Worm (Caenorhabditis elegans): ENCODE data around the gene rab-14.

The rab-14 gene

ce11 chrX:15593366-15593765 lies 13.1 kb downstream of the rab-14 start:
- TF ChIP-seq snpc-4 (tag; optimal IDR thresholded peaks at IDR 0.05), result no peak
- TF ChIP-seq aha-1 (tag), result peak; percentile 80
- TF ChIP-seq unc-62 (GFP tag; optimal IDR thresholded peaks at IDR 0.05 in 1 of 2), result peak in 1 of 2 experiments; percentile 62
- no peak for TF ChIP-seq unc-62 (tag; optimal IDR thresholded peaks at IDR 0.05)
- no peak for TF ChIP-seq hmg-1.1 (GFP tag; IDR thresholded peaks at IDR 0.05)
- TF ChIP-seq attf-4 (tag; optimal IDR thresholded peaks at IDR 0.05), result no peak
- no peak for TF ChIP-seq nhr-42 (GFP tag; IDR thresholded peaks at IDR 0.05)
- no peak for TF ChIP-seq aly-2 (tag; optimal IDR thresholded peaks at IDR 0.05)
- TF ChIP-seq Y75B8A.6 (GFP tag; IDR thresholded peaks at IDR 0.05), result no peak
- no peak for TF ChIP-seq skn-1 (tag; optimal IDR thresholded peaks at IDR 0.05)
- TF ChIP-seq dmd-8 (GFP tag; IDR thresholded peaks at IDR 0.05), result no peak

DNA sequence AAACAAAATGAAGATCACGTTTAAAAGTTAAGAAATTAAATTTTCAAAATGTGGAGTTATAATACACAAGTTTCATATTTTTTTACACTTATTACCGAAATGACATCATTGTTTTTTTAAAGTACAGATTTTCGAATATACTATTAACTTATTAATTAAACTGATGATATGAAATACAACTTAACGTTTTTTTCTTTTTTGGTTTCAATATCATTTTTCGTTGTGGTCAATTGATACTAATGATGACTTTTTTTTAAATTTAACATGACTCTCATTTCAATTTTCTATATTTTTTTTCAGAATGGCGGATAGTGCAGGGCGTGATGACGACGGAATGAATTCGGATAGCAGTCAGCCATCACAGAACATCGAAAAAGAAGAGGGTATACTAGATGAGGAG lies 15.4 kb downstream of the rab-14 start, which contains the start of gene usp-33:
Gene usp-33 (plus strand): TSS at position 301 of the 400 bp plus-strand sequence.
- TF ChIP-seq hlh-30 (tag; optimal IDR thresholded peaks at IDR 0.05; ENCODE audit: insufficient read depth) (no peak), aha-1 (tag) (peak; percentile 21)

DNA sequence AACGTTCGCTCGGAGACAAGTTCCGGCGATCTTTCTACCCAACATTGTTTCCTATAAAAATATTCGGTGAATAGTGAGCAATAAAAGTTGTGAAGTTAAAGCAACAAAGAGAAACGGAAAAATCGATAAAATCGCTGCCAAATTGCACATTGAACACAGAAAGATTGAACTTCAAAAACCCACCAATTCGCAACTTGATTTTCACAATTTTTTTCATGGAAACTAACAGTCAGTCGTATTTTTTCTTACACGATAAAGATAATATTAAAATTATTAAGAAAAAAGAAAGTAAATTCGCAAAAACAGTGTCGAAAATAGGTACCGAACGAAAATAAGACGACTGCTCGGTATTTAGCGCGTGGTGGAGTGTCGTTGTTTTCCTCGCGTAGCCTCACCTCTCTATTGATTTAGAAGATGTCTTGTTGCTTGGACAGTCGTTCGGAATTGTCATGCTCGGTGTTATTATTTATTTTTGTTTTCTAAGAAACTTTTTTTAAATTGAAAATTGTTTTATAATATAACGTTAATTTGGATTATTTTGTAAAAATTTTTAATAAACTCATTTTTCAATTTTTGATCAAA lies 16.0 kb downstream of the rab-14 start, which contains the start of gene gas-1:
Gene gas-1 (minus strand): TSS at position 51 of the 582 bp plus-strand sequence.
- TF ChIP-seq dmd-9 (GFP tag; IDR thresholded peaks at IDR 0.05), result no peak
- no peak for TF ChIP-seq egl-43 (GFP tag; IDR thresholded peaks at IDR 0.05)
- no peak for TF ChIP-seq lin-15B (tag; optimal IDR thresholded peaks at IDR 0.05)
- no peak for TF ChIP-seq T26A8.4 (GFP tag; IDR thresholded peaks at IDR 0.05)
- no peak for TF ChIP-seq Y48G9A.11 (GFP tag; IDR thresholded peaks at IDR 0.05)
- no peak for TF ChIP-seq rbr-2 (tag; optimal IDR thresholded peaks at IDR 0.05)
- TF ChIP-seq unc-39 (tag; optimal IDR thresholded peaks at IDR 0.05), result no peak
- TF ChIP-seq dmd-8 (GFP tag; IDR thresholded peaks at IDR 0.05), result no peak
- no peak for TF ChIP-seq nhr-10 (tag; optimal IDR thresholded peaks at IDR 0.05)
- TF ChIP-seq lin-39 (tag; optimal IDR thresholded peaks at IDR 0.05), result no peak
- TF ChIP-seq D1046.2 (GFP tag; IDR thresholded peaks at IDR 0.05), result no peak
- no peak for TF ChIP-seq fos-1 (tag; optimal IDR thresholded peaks at IDR 0.05)
- TF ChIP-seq hlh-11 (tag; optimal IDR thresholded peaks at IDR 0.05), result no peak
- no peak for TF ChIP-seq nhr-48 (tag; optimal IDR thresholded peaks at IDR 0.05)
- no peak for TF ChIP-seq tag-97 (GFP tag; IDR thresholded peaks at IDR 0.05)
- TF ChIP-seq F37D6.2 (tag; optimal IDR thresholded peaks at IDR 0.05), result no peak
- no peak for TF ChIP-seq tra-1 (GFP tag; IDR thresholded peaks at IDR 0.05)
- no peak for TF ChIP-seq ztf-11 (tag; optimal IDR thresholded peaks at IDR 0.05)
- TF ChIP-seq nhr-28 (tag; optimal IDR thresholded peaks at IDR 0.05), result no peak
- no peak for TF ChIP-seq ceh-82 (tag; optimal IDR thresholded peaks at IDR 0.05)
- no peak for TF ChIP-seq egl-27 (tag; optimal IDR thresholded peaks at IDR 0.05)
- no peak for TF ChIP-seq nhr-41 (GFP tag; IDR thresholded peaks at IDR 0.05)
- TF ChIP-seq aha-1 (tag), result peak; percentile 28
- TF ChIP-seq dve-1 (tag; optimal IDR thresholded peaks at IDR 0.05; ENCODE audit: insufficient read depth), result no peak
- peak; percentile 49 for TF ChIP-seq mes-2 (tag; optimal IDR thresholded peaks at IDR 0.05; ENCODE audit: poor library complexity, severe bottlenecking)
- no peak for TF ChIP-seq spr-3 (GFP tag; optimal IDR thresholded peaks at IDR 0.05)
- no peak for TF ChIP-seq daf-16 (GFP tag; optimal IDR thresholded peaks at IDR 0.05)
- peak; percentile 55 for TF ChIP-seq daf-16 (tag; optimal IDR thresholded peaks at IDR 0.05)
- peak; percentile 39 for TF ChIP-seq hlh-30 (tag; optimal IDR thresholded peaks at IDR 0.05; ENCODE audit: insufficient read depth)
- no peak for TF ChIP-seq F44E2.7 (GFP tag; IDR thresholded peaks at IDR 0.05)
- no peak for TF ChIP-seq lin-1 (GFP tag; IDR thresholded peaks at IDR 0.05)
- TF ChIP-seq spr-1 (tag; optimal IDR thresholded peaks at IDR 0.05), result no peak
- no peak for TF ChIP-seq ctbp-1 (GFP tag; IDR thresholded peaks at IDR 0.05)
- no peak for TF ChIP-seq lim-7 (GFP tag; IDR thresholded peaks at IDR 0.05)
